Fruit fly (Drosophila melanogaster): ENCODE results near the gene CG13305.

CG13305 gene

dm6 chr3L:8691891-8692874 lies 45.6 kb upstream of the CG13305 start (continued):
- TF ChIP-seq eg (GFP tag; IDR thresholded peaks at IDR 0.05): peak; percentile 56
- no peak for TF ChIP-seq CG11762 (GFP tag; optimal IDR thresholded peaks at IDR 0.05; ENCODE audit: insufficient read depth)
- no peak for TF ChIP-seq fd59A (GFP tag; optimal IDR thresholded peaks at IDR 0.05)
- TF ChIP-seq CG9139 (GFP tag; optimal IDR thresholded peaks at IDR 0.05): peak; percentile 65
- TF ChIP-seq svp (GFP tag): peak; percentile 94
- TF ChIP-seq acj6 (GFP tag; optimal IDR thresholded peaks at IDR 0.05): peak; percentile 24
- no peak for TF ChIP-seq Blimp-1 (GFP tag; optimal IDR thresholded peaks at IDR 0.05)
- peak; percentile 41 for TF ChIP-seq pdm3 (GFP tag; optimal IDR thresholded peaks at IDR 0.05)
- no peak for TF ChIP-seq fd85E (GFP tag; optimal IDR thresholded peaks at IDR 0.05)
- peak; percentile 19 for TF ChIP-seq Ets96B (tag; optimal IDR thresholded peaks at IDR 0.05)
- peak; percentile 33 for TF ChIP-seq Hr4 (GFP tag; optimal IDR thresholded peaks at IDR 0.05)
- TF ChIP-seq CG7368 (GFP tag; optimal IDR thresholded peaks at IDR 0.05): no peak
- TF ChIP-seq Sox15 (GFP tag; optimal IDR thresholded peaks at IDR 0.05): peak; percentile 45
- peak; percentile 30 for TF ChIP-seq CG3919 (GFP tag; optimal IDR thresholded peaks at IDR 0.05)
- TF ChIP-seq CG34406 (GFP tag; optimal IDR thresholded peaks at IDR 0.05): peak; percentile 73
- TF ChIP-seq CG11294 (GFP tag; IDR thresholded peaks at IDR 0.05): no peak
- TF ChIP-seq salr (GFP tag; optimal IDR thresholded peaks at IDR 0.05): peak; percentile 12 to 69
- TF ChIP-seq net (GFP tag; optimal IDR thresholded peaks at IDR 0.05): peak; percentile 51
- peak; percentile 35 for TF ChIP-seq CG16779 (tag; optimal IDR thresholded peaks at IDR 0.05)
- peak; percentile 22 for TF ChIP-seq fkh (GFP tag; optimal IDR thresholded peaks at IDR 0.05)
- TF ChIP-seq Hr39 (GFP tag; optimal IDR thresholded peaks at IDR 0.05): peak; percentile 10
- peak; percentile 64 for TF ChIP-seq CG6808 (GFP tag; optimal IDR thresholded peaks at IDR 0.05)
- TF ChIP-seq Eip93F (GFP tag; optimal IDR thresholded peaks at IDR 0.05): peak; percentile 78

- TF ChIP-seq CG10669 (GFP tag; optimal IDR thresholded peaks at IDR 0.05) (no peak), Eip75B (GFP tag; optimal IDR thresholded peaks at IDR 0.05) (no peak), fkh (GFP tag; optimal IDR thresholded peaks at IDR 0.05) (peak; percentile 70), CG16779 (tag; optimal IDR thresholded peaks at IDR 0.05) (no peak)
Measured at dm6 chr3L:8690630-8691029, 44.0 kb upstream of the CG13305 start.

- TF ChIP-seq CG6163 (GFP tag; IDR thresholded peaks at IDR 0.05) (no peak), svp (GFP tag) (peak; percentile 11), Eip78C (GFP tag) (peak; percentile 43), fkh (GFP tag; optimal IDR thresholded peaks at IDR 0.05) (peak; percentile 96)
Measured at dm6 chr3L:8689675-8690074, 43.1 kb upstream of the CG13305 start.

- peak; percentile 67 for TF ChIP-seq Eip78C (GFP tag)
- TF ChIP-seq CG8632 (GFP tag; optimal IDR thresholded peaks at IDR 0.05): peak; percentile 13
- no peak for TF ChIP-seq Sox15 (GFP tag; optimal IDR thresholded peaks at IDR 0.05)
- peak; percentile 68 for TF ChIP-seq vri (GFP tag; optimal IDR thresholded peaks at IDR 0.05)
- peak in 1 of 2 experiments; percentile 16 for TF ChIP-seq ss (GFP tag; optimal IDR thresholded peaks at IDR 0.05)
- peak; percentile 9 for TF ChIP-seq esn (GFP tag; optimal IDR thresholded peaks at IDR 0.05)
- TF ChIP-seq CG31627 (GFP tag; optimal IDR thresholded peaks at IDR 0.05): no peak
- no peak for TF ChIP-seq CG7368 (GFP tag; optimal IDR thresholded peaks at IDR 0.05)
- no peak for TF ChIP-seq Sox14 (GFP tag; optimal IDR thresholded peaks at IDR 0.05)
- TF ChIP-seq CG8319 (GFP tag; optimal IDR thresholded peaks at IDR 0.05): no peak
- TF ChIP-seq Ets21C (GFP tag; optimal IDR thresholded peaks at IDR 0.05): no peak
- TF ChIP-seq svp (GFP tag): peak; percentile 87
- TF ChIP-seq Eip93F (GFP tag; optimal IDR thresholded peaks at IDR 0.05): no peak
- TF ChIP-seq CG15336 (GFP tag; IDR thresholded peaks at IDR 0.05): no peak
- TF ChIP-seq fkh (GFP tag; optimal IDR thresholded peaks at IDR 0.05): peak; percentile 39
- TF ChIP-seq CG6854 (GFP tag; optimal IDR thresholded peaks at IDR 0.05): peak; percentile 0
- TF ChIP-seq Sox102F (GFP tag; optimal IDR thresholded peaks at IDR 0.05): peak; percentile 20
Measured at dm6 chr3L:8688694-8689291, 42.2 kb upstream of the CG13305 start.

All from whole organism, prepupa.